ENCODE assay signal across 1 fruit fly cellular context in the genomic region with DNA sequence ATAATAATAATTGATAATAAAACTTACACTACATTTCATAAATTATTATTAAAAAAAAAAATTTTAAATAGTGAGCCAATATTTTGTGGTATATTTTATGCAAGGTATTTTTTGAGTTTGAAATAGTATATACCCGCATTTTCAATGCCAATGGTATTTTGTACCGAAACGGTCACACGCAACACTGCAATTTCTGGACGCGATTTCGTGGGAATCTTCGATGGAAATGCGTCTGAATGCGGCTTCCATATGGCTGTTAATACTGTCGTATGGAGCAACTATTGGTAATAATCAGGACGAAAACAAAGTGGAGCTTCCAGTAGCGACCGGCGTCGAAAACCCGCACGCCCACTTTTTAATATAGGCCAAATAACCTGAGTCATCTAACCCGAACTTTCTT.
TF ChIP-seq lines count a peak whose summit lies in the region.

Nct (plus strand) TSS at position 173 of the 400 bp plus-strand sequence.

TF ChIP-seq in whole organism, embryonic, 481 proteins besides CTCF, POLR2A, EP300 and RAD21 (continued from another document):
- TF ChIP-seq bbx (GFP tag; IDR thresholded peaks at IDR 0.05; lab: Robert Waterston, UW; ENCODE audit: partially characterized antibody) (0 out of 2 replicates have a peak, but pooled peaks have one; percentile 11), Dp (GFP tag; optimal IDR thresholded peaks at IDR 0.05; lab: Kevin White, UChicago) (peak; percentile 60), pzg (GFP tag; optimal IDR thresholded peaks at IDR 0.05; lab: Kevin White, UChicago) (peak; percentile 53), Doc3 (GFP tag; IDR thresholded peaks at IDR 0.05; lab: Robert Waterston, UW; ENCODE audit: partially characterized antibody) (no peak), CG4617 (GFP tag; optimal IDR thresholded peaks at IDR 0.05; lab: Kevin White, UChicago; ENCODE audit: borderline replicate concordance) (peak; percentile 51), MESR4 (GFP tag; optimal IDR thresholded peaks at IDR 0.05; lab: Kevin White, UChicago) (peak; percentile 68), CG13287 (GFP tag; IDR thresholded peaks at IDR 0.05; lab: Robert Waterston, UW; ENCODE audit: partially characterized antibody) (peak; percentile 35; the same call in 1 of the 2 replicates)
